Worm (Caenorhabditis elegans) whole organism, midembryonic: ENCODE data around the gene Y54G2A.28.

Source experiments
- flt-1 ChIP-seq: fragments of 200-800 bp; sonication (Bioruptor generic); IDR thresholded peaks from 2 replicates; pipeline ENCODE4 v1.3.6; 2022; ENCODE audit warnings: missing genetic modification characterization, missing compliant biosample characterization
- med-1 ChIP-seq: sonication (generic microtip); optimal IDR thresholded peaks from 2 replicates; lab custom pipeline; 2017; ENCODE audit warnings: missing genetic modification characterization, mild to moderate bottlenecking, missing compliant biosample characterization, antibody characterized with exemption, missing genetic modification reagents; ENCODE audit not compliant: insufficient read depth
- ztf-23 ChIP-seq: fragments of 200-800 bp; sonication (Bioruptor generic); IDR thresholded peaks from 2 replicates; pipeline ENCODE4 v1.3.6; 2022; ENCODE audit warnings: missing genetic modification reagents, missing genetic modification characterization, missing compliant biosample characterization

- TF ChIP-seq med-1 (GFP tag; lab: Kevin White, UChicago) = no peak
- no peak for TF ChIP-seq ztf-23 (GFP tag; lab: Robert Waterston, UW)
- no peak for TF ChIP-seq flt-1 (GFP tag; lab: Robert Waterston, UW)
Observed at ce11 chrIV:2960242-2960641, 52.0 kb downstream of the Y54G2A.28 start.
